Fruit fly (Drosophila melanogaster): ENCODE data around the gene CG5676.

DNA sequence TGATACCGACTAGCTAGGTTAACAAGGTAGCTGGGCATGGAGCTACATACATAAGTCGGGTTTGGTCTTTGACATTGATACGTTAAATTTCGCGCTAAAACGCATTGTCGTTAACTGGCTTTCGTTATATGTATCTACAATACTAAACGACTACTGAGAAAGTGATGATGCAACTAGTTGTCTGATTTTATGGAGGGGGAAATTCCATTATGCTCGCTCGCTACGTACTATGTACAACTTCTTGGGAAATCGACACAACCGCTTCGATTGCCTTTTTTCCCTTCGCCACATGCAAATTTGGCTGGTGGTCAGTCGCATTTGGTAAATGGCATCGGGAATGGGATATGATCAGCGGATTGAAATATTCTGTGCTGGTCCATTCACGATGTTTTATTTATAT is 35.7 kb downstream of the CG5676 start:
- no peak for TF ChIP-seq CG12605 (GFP tag; IDR thresholded peaks at IDR 0.05)
- TF ChIP-seq D1 (tag; optimal IDR thresholded peaks at IDR 0.05) = no peak
- TF ChIP-seq Pif1A (GFP tag; optimal IDR thresholded peaks at IDR 0.05) = no peak
- no peak for TF ChIP-seq CG8159 (tag; optimal IDR thresholded peaks at IDR 0.05)
- no peak for TF ChIP-seq EcR (GFP tag; optimal IDR thresholded peaks at IDR 0.05)
- TF ChIP-seq CG10348 (GFP tag; IDR thresholded peaks at IDR 0.05) = no peak
- TF ChIP-seq Ets98B (GFP tag; IDR thresholded peaks at IDR 0.05) = no peak
- TF ChIP-seq CG17806 (tag; optimal IDR thresholded peaks at IDR 0.05) = no peak
- TF ChIP-seq CG14655 (GFP tag; optimal IDR thresholded peaks at IDR 0.05) = no peak

All from whole organism, pupa.